Worm (Caenorhabditis elegans) whole organism, L1 larva: Measurements from ENCODE around the gene ric-3.

Source experiments
- C16A3.4 ChIP-seq: fragments of 150-350 bp; optimal IDR thresholded peaks from 2 replicates; lab custom pipeline; 2014; ENCODE audit warnings: missing biosample characterization, missing genetic modification characterization
- aly-2 ChIP-seq: fragments of 150-350 bp; optimal IDR thresholded peaks from 2 replicates; lab custom pipeline; 2014; ENCODE audit warnings: missing biosample characterization, missing genetic modification characterization
- ceh-8 ChIP-seq: fragments of 200-800 bp; sonication (Bioruptor generic); optimal IDR thresholded peaks from 2 replicates; lab custom pipeline; 2018; ENCODE audit warnings: mild to moderate bottlenecking, missing genetic modification characterization, moderate library complexity, missing compliant biosample characterization
- ceh-82 ChIP-seq, 3 experiments: fragments of 150-350 bp in 1 of 3; sonication (generic microtip) in 2 of 3; optimal IDR thresholded peaks; 2 replicates each; lab custom pipeline; 2014 to 2017; ENCODE audit warnings: missing biosample characterization in 3 of 3, missing genetic modification characterization in 3 of 3
- ceh-88 ChIP-seq: fragments of 200-800 bp; sonication (Bioruptor generic); IDR thresholded peaks from 2 replicates; pipeline ENCODE4 v1.3.6; 2022; ENCODE audit warnings: missing genetic modification characterization, missing compliant biosample characterization
- ceh-90 ChIP-seq: sonication (generic microtip); optimal IDR thresholded peaks from 2 replicates; lab custom pipeline; 2016; ENCODE audit warnings: missing genetic modification characterization, missing compliant biosample characterization
- efl-1 ChIP-seq, 4 experiments: fragments of 150-350 bp; optimal IDR thresholded peaks in 3 of 4; peaks in 1 of 4; 1 replicate in 1 of 4; 2 replicates in 3 of 4; lab custom pipeline; 2014; ENCODE audit warnings: missing biosample characterization in 2 of 4, missing genetic modification characterization in 2 of 4, missing genetic modification reagents in 2 of 4
- egl-13 ChIP-seq: sonication (generic microtip); optimal IDR thresholded peaks from 2 replicates; lab custom pipeline; 2016; ENCODE audit warnings: missing genotype, missing genetic modification reagents, missing genetic modification characterization, missing compliant biosample characterization
- egl-27 ChIP-seq, 2 experiments: fragments of 150-350 bp in 1 of 2; sonication (generic microtip); optimal IDR thresholded peaks; 3 replicates each; lab custom pipeline; 2017 to 2018; ENCODE audit warnings: missing biosample characterization in 2 of 2, missing genetic modification characterization in 2 of 2, missing genetic modification reagents in 2 of 2
- elt-3 ChIP-seq, 6 experiments: fragments of 150-350 bp in 1 of 6; sonication (generic microtip); optimal IDR thresholded peaks; 2 replicates each; lab custom pipeline; 2017 to 2018; ENCODE audit warnings: missing biosample characterization in 6 of 6, missing genetic modification characterization in 6 of 6, inconsistent platforms in 1 of 6
- grh-1 ChIP-seq: fragments of 200-800 bp; sonication (Bioruptor generic); IDR thresholded peaks from 2 replicates; pipeline ENCODE4 v1.3.6; 2022; ENCODE audit warnings: missing genetic modification reagents, missing genetic modification characterization, missing compliant biosample characterization
- hlh-17 ChIP-seq: fragments of 200-800 bp; sonication (Bioruptor generic); optimal IDR thresholded peaks from 2 replicates; lab custom pipeline; 2018; ENCODE audit warnings: missing genetic modification characterization, mild to moderate bottlenecking, missing compliant biosample characterization, moderate library complexity, borderline replicate concordance
- irx-1 ChIP-seq: sonication (generic microtip); optimal IDR thresholded peaks from 2 replicates; lab custom pipeline; 2016; ENCODE audit warnings: missing genetic modification characterization, missing compliant biosample characterization
- isw-1 ChIP-seq: fragments of 200-800 bp; sonication (Bioruptor generic); IDR thresholded peaks from 2 replicates; pipeline ENCODE4 v1.3.6; 2022; ENCODE audit warnings: missing genetic modification characterization, missing compliant biosample characterization
- lin-13 ChIP-seq: fragments of 150-350 bp; optimal IDR thresholded peaks from 2 replicates; lab custom pipeline; 2014; ENCODE audit warnings: missing biosample characterization, missing genetic modification reagents, missing genetic modification characterization
- lin-15B ChIP-seq: fragments of 150-350 bp; sonication (generic microtip); optimal IDR thresholded peaks from 3 replicates; lab custom pipeline; 2014; ENCODE audit warnings: missing biosample characterization, missing genetic modification characterization
- lin-35 ChIP-seq, 2 experiments: fragments of 150-350 bp; optimal IDR thresholded peaks; 2 replicates each; lab custom pipeline; 2014; ENCODE audit warnings: missing biosample characterization in 2 of 2, missing genetic modification characterization in 2 of 2, missing genetic modification reagents in 2 of 2
- lsy-2 ChIP-seq, 2 experiments: fragments of 150-350 bp; optimal IDR thresholded peaks; 2 replicates each; lab custom pipeline; 2014; ENCODE audit warnings: missing biosample characterization in 2 of 2, missing genetic modification characterization in 2 of 2
- mef-2 ChIP-seq: fragments of 150-350 bp; optimal IDR thresholded peaks from 2 replicates; lab custom pipeline; 2014; ENCODE audit warnings: missing biosample characterization, missing genetic modification characterization
- nhr-20 ChIP-seq: sonication (generic microtip); optimal IDR thresholded peaks from 2 replicates; lab custom pipeline; 2016; ENCODE audit warnings: mild to moderate bottlenecking, missing genetic modification characterization, missing compliant biosample characterization
- nhr-77 ChIP-seq: fragments of 150-350 bp; optimal IDR thresholded peaks from 2 replicates; lab custom pipeline; 2014; ENCODE audit warnings: missing biosample characterization, missing genetic modification characterization
- nhr-84 ChIP-seq: sonication (generic microtip); optimal IDR thresholded peaks from 2 replicates; lab custom pipeline; 2017; ENCODE audit warnings: missing biosample characterization, missing genetic modification characterization
- pag-3 ChIP-seq: sonication (generic microtip); optimal IDR thresholded peaks from 2 replicates; lab custom pipeline; 2017; ENCODE audit warnings: missing genetic modification characterization, mild to moderate bottlenecking, missing compliant biosample characterization, antibody characterized with exemption, borderline replicate concordance; ENCODE audit not compliant: insufficient read depth
- pqm-1 ChIP-seq: sonication (generic microtip); optimal IDR thresholded peaks from 3 replicates; lab custom pipeline; 2017; ENCODE audit warnings: missing biosample characterization, missing genetic modification characterization
- snu-23 ChIP-seq: sonication (generic microtip); optimal IDR thresholded peaks from 2 replicates; lab custom pipeline; 2016; ENCODE audit warnings: missing genetic modification characterization, missing compliant biosample characterization
- sptf-1 ChIP-seq: fragments of 150-350 bp; optimal IDR thresholded peaks from 2 replicates; lab custom pipeline; 2014; ENCODE audit warnings: missing biosample characterization, missing genetic modification characterization
- unc-130 ChIP-seq: fragments of 150-350 bp; optimal IDR thresholded peaks from 2 replicates; lab custom pipeline; 2017; ENCODE audit warnings: missing biosample characterization, missing genetic modification characterization, inconsistent platforms
- unc-86 ChIP-seq: sonication (generic microtip); optimal IDR thresholded peaks from 2 replicates; lab custom pipeline; 2016; ENCODE audit warnings: missing genetic modification characterization, missing compliant biosample characterization
- xbp-1 ChIP-seq: sonication (generic microtip); optimal IDR thresholded peaks from 2 replicates; lab custom pipeline; 2016; ENCODE audit warnings: missing genetic modification characterization, missing compliant biosample characterization
- zag-1 ChIP-seq: fragments of 150-350 bp; optimal IDR thresholded peaks from 2 replicates; lab custom pipeline; 2014; ENCODE audit warnings: missing biosample characterization, missing genetic modification characterization
- ztf-4 ChIP-seq: fragments of 150-350 bp; optimal IDR thresholded peaks from 2 replicates; lab custom pipeline; 2014; ENCODE audit warnings: missing biosample characterization, missing genetic modification characterization

Gene ric-3

DNA sequence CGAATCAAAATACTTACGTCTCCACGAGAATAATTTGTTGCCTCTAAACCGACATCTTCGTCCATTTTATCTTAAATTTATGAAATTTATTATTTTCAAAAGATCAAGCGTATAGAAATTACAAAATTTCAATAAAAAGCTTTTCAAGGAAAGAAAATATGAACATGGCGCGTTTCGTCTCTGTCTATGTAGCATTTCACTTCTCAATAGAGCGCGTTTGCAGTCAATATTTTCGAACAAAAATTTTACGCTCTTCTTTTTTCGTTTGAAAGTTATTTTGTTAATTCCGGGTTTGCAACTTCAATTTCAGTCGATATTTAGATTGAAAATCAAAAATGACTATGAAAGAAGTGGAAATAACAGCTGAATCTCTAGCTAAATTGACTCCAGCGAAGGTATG is 43.8 kb upstream of the ric-3 start, which contains the start of the genes hcf-1 and swd-2.2 (continued):
- TF ChIP-seq zag-1 (tag; lab: Kevin White, UChicago) (no peak), hlh-17 (GFP tag; lab: Kevin White, UChicago) (no peak), pqm-1 (tag; lab: Kevin White, UChicago) (no peak), C16A3.4 (peak; percentile 61), lin-13 (GFP tag; lab: Kevin White, UChicago) (no peak), isw-1 (GFP tag; lab: Robert Waterston, UW) (no peak), nhr-84 (no peak)
- TF ChIP-seq, all 84 proteins: peak for 17

DNA sequence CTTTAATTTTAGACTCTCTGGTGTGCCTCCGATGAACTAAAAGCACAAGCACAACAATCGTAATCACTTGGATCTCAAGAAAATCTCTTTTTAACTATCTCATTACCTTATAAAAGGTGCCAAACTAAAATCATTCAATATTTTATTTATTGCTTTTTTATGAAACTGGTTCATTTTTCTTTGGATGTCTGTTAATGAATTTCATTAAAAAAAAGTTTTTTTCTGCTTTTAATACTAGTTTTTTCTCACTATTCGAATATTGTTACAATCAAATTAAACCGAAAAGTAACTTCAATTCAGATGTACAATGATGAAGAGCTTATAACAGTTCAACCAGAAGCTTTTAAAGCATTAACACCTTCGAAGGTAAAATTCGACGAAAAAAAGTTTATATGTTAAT is 42.3 kb upstream of the ric-3 start, which contains the start of gene swd-2.1:
Gene swd-2.1, plus strand, starts transcription at position 301 of the 400 bp plus-strand sequence.
- no peak for TF ChIP-seq egl-13 (tag; lab: Kevin White, UChicago)
- no peak for TF ChIP-seq snu-23 (GFP tag; lab: Kevin White, UChicago)
- no peak for TF ChIP-seq aly-2
- no peak for TF ChIP-seq lin-15B
- no peak for TF ChIP-seq sptf-1 (tag; lab: Kevin White, UChicago)
- no peak for TF ChIP-seq elt-3 (tag; optimal IDR thresholded peaks at IDR 0.05; lab: Kevin White, UChicago)
- no peak for TF ChIP-seq mef-2
- no peak for TF ChIP-seq xbp-1
- no peak for TF ChIP-seq C16A3.4
- no peak for TF ChIP-seq pag-3 (tag; lab: Kevin White, UChicago)
- no peak for TF ChIP-seq unc-86 (tag; lab: Kevin White, UChicago)
- TF ChIP-seq nhr-20 (tag; lab: Kevin White, UChicago): no peak
- no peak for TF ChIP-seq hlh-17 (GFP tag; lab: Kevin White, UChicago)
- no peak for TF ChIP-seq lsy-2 (tag; optimal IDR thresholded peaks at IDR 0.05; lab: Kevin White, UChicago)
- no peak for TF ChIP-seq grh-1 (GFP tag; lab: Robert Waterston, UW)
- no peak for TF ChIP-seq ztf-4 (tag; lab: Kevin White, UChicago)
- no peak for TF ChIP-seq ceh-82 (tag; optimal IDR thresholded peaks at IDR 0.05; lab: Kevin White, UChicago)

DNA sequence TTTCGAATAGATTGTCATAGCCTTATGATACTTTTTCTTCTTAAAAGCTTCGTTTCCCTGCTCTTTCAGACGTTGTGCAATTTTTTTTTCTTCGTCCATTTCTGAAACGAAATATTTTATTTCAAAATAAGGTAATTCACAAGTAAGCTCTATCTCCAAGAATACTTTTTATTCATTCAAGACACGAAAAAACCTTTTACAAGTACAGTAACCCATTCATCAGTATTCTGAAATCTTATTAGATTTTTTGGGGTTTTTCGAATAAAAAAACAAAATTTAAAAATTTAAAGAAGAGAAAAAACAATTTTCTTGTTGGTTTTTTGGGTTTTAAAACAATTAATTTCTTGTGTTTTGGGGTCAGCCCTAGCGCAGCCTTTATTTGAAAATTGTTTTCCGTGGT is 39.2 kb upstream of the ric-3 start, which contains the start of gene rpap-3:
Gene rpap-3, minus strand, starts transcription at position 101 of the 400 bp plus-strand sequence.
- no peak for TF ChIP-seq egl-27 (tag; optimal IDR thresholded peaks at IDR 0.05; lab: Kevin White, UChicago)
- TF ChIP-seq ceh-8 (GFP tag; lab: Kevin White, UChicago): no peak
- TF ChIP-seq ceh-90 (tag; lab: Kevin White, UChicago): no peak
- TF ChIP-seq xbp-1: no peak
- TF ChIP-seq ceh-88 (GFP tag; lab: Robert Waterston, UW): no peak

DNA sequence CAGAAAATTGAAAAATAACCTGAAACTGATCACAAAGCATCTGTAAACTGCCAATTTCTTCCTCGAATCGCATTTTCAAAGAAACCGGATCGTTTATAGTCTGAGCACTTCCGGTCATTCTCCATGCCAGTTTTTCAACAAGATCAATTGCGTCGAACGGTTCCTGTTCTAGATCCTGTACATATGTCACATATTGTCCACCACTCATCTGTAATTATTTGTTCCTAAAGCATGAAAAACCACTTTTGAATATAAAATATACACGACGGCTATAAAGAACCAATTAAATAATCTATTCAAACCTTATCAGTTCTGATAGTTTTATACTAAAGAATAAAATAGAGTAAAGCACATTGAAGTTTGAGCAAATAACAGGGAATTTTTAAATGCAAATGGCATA is 35.8 kb upstream of the ric-3 start, which contains the start of gene sec-10:
Gene sec-10, minus strand, starts transcription at position 208 of the 400 bp plus-strand sequence.
- no peak for TF ChIP-seq unc-130 (tag; lab: Kevin White, UChicago)
- TF ChIP-seq lin-35 (GFP tag; optimal IDR thresholded peaks at IDR 0.05; lab: Kevin White, UChicago): peak in 1 of 2 experiments; percentile 12
- TF ChIP-seq lin-13 (GFP tag; lab: Kevin White, UChicago): peak; percentile 3

DNA sequence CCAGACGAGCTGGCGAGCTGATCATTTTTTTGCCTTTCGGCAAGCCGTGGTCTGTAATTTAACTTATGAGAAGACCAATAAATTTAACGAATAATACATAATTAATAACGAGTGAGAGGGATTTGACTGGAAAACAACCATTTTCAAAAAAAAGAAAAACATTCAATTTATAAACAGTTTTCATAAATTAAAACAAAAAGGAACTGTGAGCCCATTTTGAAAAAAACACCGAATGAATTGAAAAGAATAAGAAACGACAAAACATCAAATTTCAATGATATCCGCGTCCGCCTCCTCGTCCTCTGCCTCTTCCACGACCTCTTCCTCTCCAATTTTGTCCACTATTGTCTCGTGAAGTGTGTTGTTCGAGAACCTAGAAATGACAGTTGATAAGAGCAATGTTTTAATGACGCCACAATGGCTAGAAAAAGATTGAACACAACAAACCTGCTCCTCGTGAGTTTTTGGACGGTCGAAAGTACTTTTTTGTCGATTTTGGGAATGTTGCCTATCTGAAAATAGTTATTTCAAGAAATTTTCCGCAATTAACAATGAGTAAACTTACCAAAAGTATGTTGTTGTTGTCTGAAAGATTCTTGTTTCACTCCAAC is 34.1 kb upstream of the ric-3 start, which contains the start of gene tag-321:
Gene tag-321, minus strand, starts transcription at position 51 of the 611 bp plus-strand sequence.
- TF ChIP-seq nhr-77 (tag; lab: Kevin White, UChicago) (no peak), efl-1 (optimal IDR thresholded peaks at IDR 0.05; lab: Kevin White, UChicago) (no peak), efl-1 (GFP tag; optimal IDR thresholded peaks at IDR 0.05 in 1 of 2; lab: Kevin White, UChicago) (no peak), irx-1 (tag; lab: Kevin White, UChicago) (no peak)
